Worm (Caenorhabditis elegans) whole organism, L4/young adult: ENCODE results near the gene F28F8.9.

ENCODE experiments used
- W03F9.2 ChIP-seq: fragments of 150-350 bp; optimal IDR thresholded peaks from 2 replicates; lab custom pipeline; 2014; ENCODE audit warnings: missing biosample characterization, missing genetic modification characterization
- dao-5 ChIP-seq: sonication (generic microtip); optimal IDR thresholded peaks from 2 replicates; lab custom pipeline; 2016; ENCODE audit warnings: missing genotype, missing genetic modification characterization, moderate library complexity, missing compliant biosample characterization
- him-1 ChIP-seq: sonication (generic microtip); optimal IDR thresholded peaks from 2 replicates; lab custom pipeline; 2016; ENCODE audit warnings: missing genotype, missing genetic modification reagents, missing genetic modification characterization, missing compliant biosample characterization

ce11 chrV:15529069-15529468 is 49.4 kb downstream of the F28F8.9 start, which contains the start of gene srh-276:
- TF ChIP-seq him-1 (tag; lab: Kevin White, UChicago) (no peak), W03F9.2 (no peak), dao-5 (tag; lab: Kevin White, UChicago) (no peak)
